Fruit fly (Drosophila melanogaster) S2 (cell line): ENCODE results near the gene CG11891.

Source experiments
- CG8478 ChIP-seq: fragments of >200 bp; optimal IDR thresholded peaks from 2 replicates; lab custom pipeline; 2018
- CTCF ChIP-seq, 2 experiments: fragments of >200 bp; optimal IDR thresholded peaks; 2 replicates each; lab custom pipeline; 2018

- TF ChIP-seq CG8478 (lab: Kevin White, UChicago) (no peak), CTCF (optimal IDR thresholded peaks at IDR 0.05; lab: Kevin White, UChicago) (no peak)
These were observed 33.9 kb downstream of the CG11891 start, which contains the start of gene CG31436 for dm6 chr3R:25303857-25304440.
